Fruit fly (Drosophila melanogaster) Kc167 (cell line): Measurements from ENCODE around the gene SdhD.

Experiments
- Sin3A ChIP-seq: fragments of >200 bp; optimal IDR thresholded peaks from 2 replicates; lab custom pipeline; 2018; ENCODE audit warnings: missing external identifiers
- insv ChIP-seq: fragments of >200 bp; optimal IDR thresholded peaks from 3 replicates; lab custom pipeline; 2018; ENCODE audit warnings: missing external identifiers

DNA sequence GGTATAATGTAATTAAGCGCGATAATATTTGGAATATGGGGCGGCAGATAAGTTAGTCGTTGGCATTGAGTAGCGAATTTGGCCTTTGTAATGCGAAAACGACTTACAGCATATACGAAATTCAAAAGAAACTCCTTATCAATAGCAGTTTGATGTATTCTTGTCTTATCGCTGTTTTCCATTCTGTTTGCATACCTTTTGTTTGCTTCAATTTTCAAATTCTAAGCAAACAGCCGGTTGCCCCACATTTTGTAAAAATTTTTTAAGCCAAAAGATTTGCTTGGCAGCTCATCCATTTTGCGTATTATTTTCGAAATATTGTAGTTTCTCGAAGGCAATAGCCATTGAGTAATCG, 23.0 kb upstream of the SdhD start:
- TF ChIP-seq Sin3A (lab: Kevin White, UChicago), result no peak
- no peak for TF ChIP-seq insv (lab: Kevin White, UChicago)
